Worm (Caenorhabditis elegans): ENCODE data around the gene mdt-6.

mdt-6 gene

ce11 chrV:7059350-7059749 is at the start of gene mdt-6:
mdt-6 (minus strand) TSS chrV:7059624.
- TF ChIP-seq flt-1 (GFP tag; IDR thresholded peaks at IDR 0.05) (no peak), ztf-29 (GFP tag; IDR thresholded peaks at IDR 0.05) (no peak), tab-1 (GFP tag; IDR thresholded peaks at IDR 0.05) (no peak), ztf-23 (GFP tag; IDR thresholded peaks at IDR 0.05) (no peak), med-1 (GFP tag; optimal IDR thresholded peaks at IDR 0.05; ENCODE audit: insufficient read depth) (no peak), T22C8.4 (GFP tag; IDR thresholded peaks at IDR 0.05) (no peak), klf-2 (GFP tag; conservative IDR thresholded peaks at IDR 0.05) (no peak), ref-1 (GFP tag; conservative IDR thresholded peaks at IDR 0.05) (no peak), cog-1 (tag; optimal IDR thresholded peaks at IDR 0.05) (no peak)

- TF ChIP-seq ztf-29 (GFP tag; IDR thresholded peaks at IDR 0.05) (no peak), ref-1 (GFP tag; conservative IDR thresholded peaks at IDR 0.05) (no peak), tab-1 (GFP tag; IDR thresholded peaks at IDR 0.05) (0 out of 2 replicates have a peak, but pooled peaks have one; percentile 13), ztf-23 (GFP tag; IDR thresholded peaks at IDR 0.05) (no peak)
These were observed 47.2 kb upstream of the mdt-6 start for ce11 chrV:7106499-7107152.

ce11 chrV:7103247-7103646 is 43.8 kb upstream of the mdt-6 start, which contains the start of gene odr-2:
odr-2 (plus strand) TSS chrV:7103547.
- TF ChIP-seq ztf-23 (GFP tag; IDR thresholded peaks at IDR 0.05): no peak
- no peak for TF ChIP-seq med-1 (GFP tag; optimal IDR thresholded peaks at IDR 0.05; ENCODE audit: insufficient read depth)

ce11 chrV:7096811-7097210 is 37.4 kb upstream of the mdt-6 start:
- no peak for TF ChIP-seq T22C8.4 (GFP tag; IDR thresholded peaks at IDR 0.05)
- TF ChIP-seq cog-1 (tag; optimal IDR thresholded peaks at IDR 0.05): no peak
- TF ChIP-seq med-1 (GFP tag; optimal IDR thresholded peaks at IDR 0.05; ENCODE audit: insufficient read depth): no peak
- TF ChIP-seq klf-2 (GFP tag; conservative IDR thresholded peaks at IDR 0.05): no peak
- no peak for TF ChIP-seq ztf-29 (GFP tag; IDR thresholded peaks at IDR 0.05)
- TF ChIP-seq tab-1 (GFP tag; IDR thresholded peaks at IDR 0.05): no peak
- TF ChIP-seq ztf-23 (GFP tag; IDR thresholded peaks at IDR 0.05): no peak

ce11 chrV:7096129-7096730 is 36.8 kb upstream of the mdt-6 start:
- TF ChIP-seq ztf-23 (GFP tag; IDR thresholded peaks at IDR 0.05) (no peak), cog-1 (tag; optimal IDR thresholded peaks at IDR 0.05) (no peak), flt-1 (GFP tag; IDR thresholded peaks at IDR 0.05) (no peak), T22C8.4 (GFP tag; IDR thresholded peaks at IDR 0.05) (no peak), ztf-29 (GFP tag; IDR thresholded peaks at IDR 0.05) (no peak), klf-2 (GFP tag; conservative IDR thresholded peaks at IDR 0.05) (no peak)

ce11 chrV:7095254-7095990 is 36.0 kb upstream of the mdt-6 start:
- TF ChIP-seq med-1 (GFP tag; optimal IDR thresholded peaks at IDR 0.05; ENCODE audit: insufficient read depth) (no peak), klf-2 (GFP tag; conservative IDR thresholded peaks at IDR 0.05) (no peak), tab-1 (GFP tag; IDR thresholded peaks at IDR 0.05) (no peak), flt-1 (GFP tag; IDR thresholded peaks at IDR 0.05) (no peak), ref-1 (GFP tag; conservative IDR thresholded peaks at IDR 0.05) (no peak)

ce11 chrV:7093720-7094401 is 34.4 kb upstream of the mdt-6 start, which contains the start of gene nhr-135:
nhr-135 (minus strand) TSS chrV:7093770.
- TF ChIP-seq med-1 (GFP tag; optimal IDR thresholded peaks at IDR 0.05; ENCODE audit: insufficient read depth) (no peak), T22C8.4 (GFP tag; IDR thresholded peaks at IDR 0.05) (peak; percentile 38; the same call in 1 of the 2 replicates)

- no peak for TF ChIP-seq klf-2 (GFP tag; conservative IDR thresholded peaks at IDR 0.05)
These were observed 31.9 kb upstream of the mdt-6 start, which contains the start of gene nhr-286 for ce11 chrV:7091287-7091686. nhr-286 (minus strand) TSS chrV:7091610.

ce11 chrV:7089217-7089616 is 29.8 kb upstream of the mdt-6 start:
- TF ChIP-seq med-1 (GFP tag; optimal IDR thresholded peaks at IDR 0.05; ENCODE audit: insufficient read depth): no peak
- TF ChIP-seq flt-1 (GFP tag; IDR thresholded peaks at IDR 0.05): no peak
- TF ChIP-seq tab-1 (GFP tag; IDR thresholded peaks at IDR 0.05): no peak
- TF ChIP-seq cog-1 (tag; optimal IDR thresholded peaks at IDR 0.05): no peak
- no peak for TF ChIP-seq T22C8.4 (GFP tag; IDR thresholded peaks at IDR 0.05)
- no peak for TF ChIP-seq klf-2 (GFP tag; conservative IDR thresholded peaks at IDR 0.05)
- TF ChIP-seq ztf-23 (GFP tag; IDR thresholded peaks at IDR 0.05): no peak
- no peak for TF ChIP-seq ref-1 (GFP tag; conservative IDR thresholded peaks at IDR 0.05)
- no peak for TF ChIP-seq ztf-29 (GFP tag; IDR thresholded peaks at IDR 0.05)

- TF ChIP-seq T22C8.4 (GFP tag; IDR thresholded peaks at IDR 0.05) (no peak), klf-2 (GFP tag; conservative IDR thresholded peaks at IDR 0.05) (no peak), tab-1 (GFP tag; IDR thresholded peaks at IDR 0.05) (no peak)
These were observed 27.9 kb upstream of the mdt-6 start for ce11 chrV:7087340-7087739.
